Worm (Caenorhabditis elegans): ENCODE data around the gene jbts-14.

ce11 chrX:8750660-8751059 is 46.6 kb downstream of the jbts-14 start, which contains the start of gene asns-2:
- TF ChIP-seq aly-1 (tag; optimal IDR thresholded peaks at IDR 0.05) = peak; percentile 13
- TF ChIP-seq hnd-1 (tag; optimal IDR thresholded peaks at IDR 0.05) = no peak
- TF ChIP-seq pes-1 (GFP tag; IDR thresholded peaks at IDR 0.05) = no peak
- TF ChIP-seq flt-1 (GFP tag; IDR thresholded peaks at IDR 0.05) = no peak
- no peak for TF ChIP-seq ama-1 (optimal IDR thresholded peaks at IDR 0.05)
- TF ChIP-seq tra-4 (tag; optimal IDR thresholded peaks at IDR 0.05) = no peak
- no peak for TF ChIP-seq sea-1 (GFP tag; conservative IDR thresholded peaks at IDR 0.05)
- no peak for TF ChIP-seq hmbx-1 (tag; optimal IDR thresholded peaks at IDR 0.05)
- TF ChIP-seq ceh-36 (tag; optimal IDR thresholded peaks at IDR 0.05) = no peak
- TF ChIP-seq tbx-37 (GFP tag; conservative IDR thresholded peaks at IDR 0.05) = no peak
- no peak for TF ChIP-seq F13C5.2 (tag; optimal IDR thresholded peaks at IDR 0.05)
- TF ChIP-seq scrt-1 (GFP tag; IDR thresholded peaks at IDR 0.05) = no peak
